Fruit fly (Drosophila melanogaster) whole organism, embryonic: ENCODE results near the gene CG15922.

ENCODE experiments used
- Asciz ChIP-seq: fragments of 200-800 bp; sonication (Bioruptor generic); optimal IDR thresholded peaks from 2 replicates; lab custom pipeline; 2017; ENCODE audit warnings: missing biosample characterization, mild to moderate bottlenecking, missing genetic modification characterization, missing genetic modification reagents
- B-H1 ChIP-seq: fragments of 200-800 bp; sonication (Bioruptor generic); IDR thresholded peaks from 3 replicates; pipeline ENCODE4 v1.3.6; 2022; ENCODE audit warnings: missing biosample characterization, missing genetic modification characterization
- CG10321 ChIP-seq: fragments of 200-800 bp; sonication (Bioruptor generic); IDR thresholded peaks from 2 replicates; pipeline ENCODE4 v1.3.6; 2022; ENCODE audit warnings: missing biosample characterization, missing genetic modification characterization
- CG10959 ChIP-seq: fragments of 200-800 bp; sonication (Bioruptor generic); IDR thresholded peaks from 2 replicates; pipeline ENCODE4 v1.3.6; 2022; ENCODE audit warnings: missing biosample characterization, missing genetic modification characterization
- CG11085 ChIP-seq: fragments of 200-800 bp; sonication (Bioruptor generic); IDR thresholded peaks from 2 replicates; pipeline ENCODE4 v1.3.6; 2022; ENCODE audit warnings: missing biosample characterization, missing genetic modification characterization
- CG11504 ChIP-seq: fragments of 200-800 bp; sonication (Bioruptor generic); optimal IDR thresholded peaks from 3 replicates; lab custom pipeline; 2019; ENCODE audit warnings: missing biosample characterization, mild to moderate bottlenecking, missing genetic modification characterization, moderate library complexity
- CG1233 ChIP-seq: fragments of 200-800 bp; sonication (Bioruptor generic); optimal IDR thresholded peaks from 4 replicates; lab custom pipeline; 2018; ENCODE audit warnings: missing biosample characterization, mild to moderate bottlenecking, missing genetic modification characterization
- CG12769 ChIP-seq: fragments of 200-800 bp; sonication (Bioruptor generic); optimal IDR thresholded peaks from 2 replicates; lab custom pipeline; 2019; ENCODE audit warnings: missing biosample characterization, mild to moderate bottlenecking, missing genetic modification characterization, moderate library complexity
- CG13424 ChIP-seq: fragments of 200-800 bp; sonication (Bioruptor generic); optimal IDR thresholded peaks from 2 replicates; lab custom pipeline; 2019; ENCODE audit warnings: missing biosample characterization, mild to moderate bottlenecking, missing genetic modification characterization, moderate library complexity
- CG17612 ChIP-seq: fragments of 200-800 bp; sonication (Bioruptor generic); IDR thresholded peaks from 2 replicates; pipeline ENCODE4 v1.3.6; 2022; ENCODE audit warnings: missing biosample characterization, missing genetic modification characterization
- CG43689 ChIP-seq: fragments of 200-800 bp; sonication (Bioruptor generic); IDR thresholded peaks from 2 replicates; pipeline ENCODE4 v1.3.6; 2022; ENCODE audit warnings: missing biosample characterization, missing genetic modification characterization
- CG5180 ChIP-seq: fragments of 200-800 bp; sonication (Bioruptor generic); optimal IDR thresholded peaks from 3 replicates; lab custom pipeline; 2017; ENCODE audit warnings: missing biosample characterization, missing genetic modification characterization, mild to moderate bottlenecking, moderate library complexity, missing genetic modification reagents
- CG5245 ChIP-seq: fragments of 200-800 bp; sonication (Bioruptor generic); optimal IDR thresholded peaks from 3 replicates; lab custom pipeline; 2016; ENCODE audit warnings: missing biosample characterization, missing genetic modification characterization
- CG6272 ChIP-seq: fragments of 200-800 bp; sonication (Bioruptor generic); IDR thresholded peaks from 2 replicates; pipeline ENCODE4 v1.3.6; 2022; ENCODE audit warnings: missing biosample characterization, missing genetic modification characterization
- CG8359 ChIP-seq: fragments of 200-800 bp; sonication (Bioruptor generic); optimal IDR thresholded peaks from 2 replicates; lab custom pipeline; 2017; ENCODE audit warnings: missing biosample characterization, mild to moderate bottlenecking, missing genetic modification characterization, borderline replicate concordance
- CG9876 ChIP-seq: fragments of 200-800 bp; sonication (Bioruptor generic); optimal IDR thresholded peaks from 2 replicates; lab custom pipeline; 2016; ENCODE audit warnings: missing biosample characterization, missing genetic modification characterization
- D19A ChIP-seq: fragments of 200-800 bp; optimal IDR thresholded peaks from 3 replicates; lab custom pipeline; 2019; ENCODE audit warnings: missing biosample characterization, mild to moderate bottlenecking, missing genetic modification characterization, moderate library complexity
- Dad ChIP-seq: fragments of 200-800 bp; sonication (Bioruptor generic); optimal IDR thresholded peaks from 3 replicates; lab custom pipeline; 2016; ENCODE audit warnings: missing biosample characterization, missing genetic modification characterization
- Dp ChIP-seq: fragments of 200-800 bp; sonication (Bioruptor generic); optimal IDR thresholded peaks from 2 replicates; lab custom pipeline; 2018; ENCODE audit warnings: missing biosample characterization, mild to moderate bottlenecking, missing genetic modification characterization, moderate library complexity
- ERR ChIP-seq: fragments of 200-800 bp; sonication (Bioruptor generic); optimal IDR thresholded peaks from 2 replicates; lab custom pipeline; 2016; ENCODE audit warnings: missing biosample characterization, missing genetic modification characterization
- Gsc ChIP-seq: fragments of 200-800 bp; sonication (Bioruptor generic); IDR thresholded peaks from 2 replicates; pipeline ENCODE4 v1.3.6; 2022; ENCODE audit warnings: missing biosample characterization, missing genetic modification characterization
- H2.0 ChIP-seq: fragments of 200-800 bp; sonication (Bioruptor generic); IDR thresholded peaks from 2 replicates; pipeline ENCODE4 v1.3.6; 2022; ENCODE audit warnings: missing biosample characterization, missing genetic modification characterization
- HLHmδ ChIP-seq: fragments of 200-800 bp; sonication (Bioruptor generic); optimal IDR thresholded peaks from 2 replicates; lab custom pipeline; 2018; ENCODE audit warnings: missing biosample characterization, mild to moderate bottlenecking, missing genetic modification characterization, moderate library complexity
- Jarid2 ChIP-seq: fragments of 200-800 bp; sonication (Bioruptor generic); optimal IDR thresholded peaks from 3 replicates; lab custom pipeline; 2017; ENCODE audit warnings: mild to moderate bottlenecking, missing biosample characterization, missing genetic modification reagents, missing genetic modification characterization
- MBD-R2 ChIP-seq: fragments of 200-800 bp; sonication (Bioruptor generic); IDR thresholded peaks from 2 replicates; pipeline ENCODE4 v1.3.6; 2022; ENCODE audit warnings: missing biosample characterization, missing genetic modification characterization
- MESR4 ChIP-seq: fragments of 200-800 bp; sonication (Bioruptor generic); optimal IDR thresholded peaks from 2 replicates; lab custom pipeline; 2018; ENCODE audit warnings: missing biosample characterization, mild to moderate bottlenecking, missing genetic modification characterization, moderate library complexity
- Max ChIP-seq: fragments of 200-800 bp; sonication (Bioruptor generic); optimal IDR thresholded peaks from 2 replicates; lab custom pipeline; 2016; ENCODE audit warnings: missing biosample characterization, mild to moderate bottlenecking, missing genetic modification characterization
- Mrtf ChIP-seq: fragments of 200-800 bp; sonication (Bioruptor generic); IDR thresholded peaks from 3 replicates; pipeline ENCODE4 v1.3.6; 2022; ENCODE audit warnings: missing biosample characterization, missing genetic modification characterization
- Myb ChIP-seq: fragments of 200-800 bp; sonication (Bioruptor generic); optimal IDR thresholded peaks from 2 replicates; lab custom pipeline; 2016; ENCODE audit warnings: missing biosample characterization, missing genetic modification characterization
- Sry-δ ChIP-seq: fragments of 200-800 bp; sonication (Bioruptor generic); optimal IDR thresholded peaks from 2 replicates; lab custom pipeline; 2016; ENCODE audit warnings: missing biosample characterization, missing genetic modification characterization
- Tbp ChIP-seq: fragments of >200 bp; optimal IDR thresholded peaks from 2 replicates; lab custom pipeline; 2018; ENCODE audit warnings: missing biosample characterization, missing genetic modification characterization
- Xbp1 ChIP-seq: fragments of 200-800 bp; sonication (Bioruptor generic); optimal IDR thresholded peaks from 3 replicates; lab custom pipeline; 2016; ENCODE audit warnings: missing biosample characterization, mild to moderate bottlenecking, missing genetic modification characterization
- bsh ChIP-seq, 2 experiments: fragments of 200-800 bp; sonication (Bioruptor generic); optimal IDR thresholded peaks; 2 replicates each; lab custom pipeline; 2017 to 2018; ENCODE audit warnings: mild to moderate bottlenecking in 2 of 2, missing biosample characterization in 2 of 2, missing genetic modification characterization in 2 of 2, moderate library complexity in 1 of 2
- esg ChIP-seq: fragments of 200-800 bp; sonication (Bioruptor generic); conservative IDR thresholded peaks from 2 replicates; pipeline ENCODE4 v1.3.6; 2022; ENCODE audit warnings: missing biosample characterization, missing genetic modification characterization
- exex ChIP-seq: fragments of 200-800 bp; sonication (Bioruptor generic); optimal IDR thresholded peaks from 4 replicates; lab custom pipeline; 2018; ENCODE audit warnings: missing biosample characterization, mild to moderate bottlenecking, missing genetic modification characterization, moderate library complexity
- fd96Cb ChIP-seq: fragments of 200-800 bp; sonication (Bioruptor generic); optimal IDR thresholded peaks from 2 replicates; lab custom pipeline; 2018; ENCODE audit warnings: missing biosample characterization, mild to moderate bottlenecking, missing genetic modification characterization, moderate library complexity
- fu2 ChIP-seq: fragments of 200-800 bp; sonication (Bioruptor generic); optimal IDR thresholded peaks from 2 replicates; lab custom pipeline; 2016; ENCODE audit warnings: missing biosample characterization, missing genetic modification characterization
- hbn ChIP-seq: fragments of 200-800 bp; sonication (Bioruptor generic); IDR thresholded peaks from 2 replicates; pipeline ENCODE4 v1.3.6; 2022; ENCODE audit warnings: missing biosample characterization, missing genetic modification characterization; ENCODE audit not compliant: partially characterized antibody
- jumu ChIP-seq: fragments of 200-800 bp; sonication (Bioruptor generic); optimal IDR thresholded peaks from 3 replicates; lab custom pipeline; 2016; ENCODE audit warnings: missing biosample characterization, missing genetic modification characterization
- kay ChIP-seq: fragments of 200-800 bp; sonication (Bioruptor generic); optimal IDR thresholded peaks from 2 replicates; lab custom pipeline; 2016; ENCODE audit warnings: missing biosample characterization, missing genetic modification characterization
- lilli ChIP-seq: fragments of 200-800 bp; sonication (Bioruptor generic); optimal IDR thresholded peaks from 3 replicates; lab custom pipeline; 2016; ENCODE audit warnings: missing biosample characterization, missing genetic modification characterization
- onecut ChIP-seq: fragments of 200-800 bp; sonication (Bioruptor generic); IDR thresholded peaks from 2 replicates; pipeline ENCODE4 v1.3.6; 2022; ENCODE audit warnings: missing biosample characterization, missing genetic modification characterization
- pan ChIP-seq, 4 experiments: fragments of >200 bp in 3 of 4; fragments of 200-800 bp in 1 of 4; sonication (Bioruptor generic) in 1 of 4; optimal IDR thresholded peaks in 3 of 4; IDR thresholded peaks in 1 of 4; 2 replicates each; pipeline versions ENCODE4 v1.3.6 to Lab custom; 2017 to 2022; ENCODE audit warnings: missing biosample characterization in 2 of 4, missing genetic modification characterization in 2 of 4, mixed read lengths in 1 of 4
- repo ChIP-seq: fragments of 200-800 bp; sonication (Bioruptor generic); optimal IDR thresholded peaks from 2 replicates; lab custom pipeline; 2016; ENCODE audit warnings: missing biosample characterization, missing genetic modification characterization
- slou ChIP-seq: fragments of 200-800 bp; sonication (Bioruptor generic); optimal IDR thresholded peaks from 3 replicates; lab custom pipeline; 2016; ENCODE audit warnings: missing biosample characterization, missing genetic modification characterization
- sug ChIP-seq: fragments of 200-800 bp; optimal IDR thresholded peaks from 2 replicates; lab custom pipeline; 2019; ENCODE audit warnings: missing biosample characterization, mild to moderate bottlenecking, missing genetic modification characterization, moderate library complexity
- toy ChIP-seq: fragments of 200-800 bp; sonication (Bioruptor generic); IDR thresholded peaks from 2 replicates; pipeline ENCODE4 v1.3.6; 2022; ENCODE audit warnings: missing biosample characterization, missing genetic modification characterization
- usp ChIP-seq: fragments of >200 bp; optimal IDR thresholded peaks from 2 replicates; lab custom pipeline; 2017; ENCODE audit warnings: missing biosample characterization, missing genetic modification characterization
- yki ChIP-seq: fragments of >200 bp; optimal IDR thresholded peaks from 3 replicates; lab custom pipeline; 2018

The CG15922 gene

DNA sequence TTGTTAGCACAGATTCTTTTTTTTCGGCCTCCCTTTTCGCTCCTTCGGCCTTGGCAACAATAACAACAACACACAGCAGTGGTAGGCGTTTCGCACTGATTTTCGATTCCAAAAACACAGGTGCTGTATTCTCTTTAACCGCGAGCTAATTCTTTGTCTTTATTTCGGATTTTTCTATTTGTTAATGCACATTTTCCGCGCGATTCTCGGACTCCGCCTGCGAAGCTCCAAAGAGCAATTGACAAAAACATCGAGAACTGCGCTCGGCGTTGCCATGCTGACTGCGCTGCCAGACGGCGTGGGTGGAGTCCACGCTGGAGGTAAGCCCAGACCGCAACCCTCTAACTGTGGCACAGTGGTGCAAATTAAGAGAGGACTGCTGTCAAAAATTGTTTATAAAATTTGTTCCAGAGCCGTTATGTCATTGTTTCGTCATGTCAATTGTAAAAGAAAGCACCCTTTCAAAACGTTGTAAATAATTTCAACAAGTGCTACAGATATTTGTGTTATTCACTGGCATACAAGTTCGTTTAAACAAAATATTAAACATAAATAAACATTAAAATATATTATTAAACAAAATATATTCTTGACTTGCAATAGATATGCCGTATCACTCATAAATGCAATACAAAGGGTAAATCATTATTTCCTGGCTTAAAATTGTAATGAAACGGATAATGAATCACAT lies 2.5 kb downstream of the CG15922 start, which contains the start of the genes DPCoAC and CG5180 (continued):
- TF ChIP-seq D19A = peak; percentile 43
- peak; percentile 62 for TF ChIP-seq fu2 (GFP tag; lab: Kevin White, UChicago)
- TF ChIP-seq Xbp1 = peak; percentile 81
- peak; percentile 51 for TF ChIP-seq CG5180 (GFP tag; lab: Kevin White, UChicago)
- peak; percentile 49; the same call in 1 of the 2 replicates for TF ChIP-seq CG10321 (GFP tag; lab: Robert Waterston, UW)
- TF ChIP-seq CG1233 (GFP tag; lab: Kevin White, UChicago) = peak; percentile 50
- TF ChIP-seq CG10959 (GFP tag; lab: Robert Waterston, UW) = peak; percentile 57
- no peak for TF ChIP-seq Gsc (GFP tag; lab: Robert Waterston, UW)
- TF ChIP-seq lilli (GFP tag; lab: Kevin White, UChicago) = peak; percentile 77
- peak; percentile 71; the same call in 2 of the 3 replicates for TF ChIP-seq Mrtf (GFP tag; lab: Robert Waterston, UW)
- TF ChIP-seq repo = peak; percentile 44
- peak; percentile 71 for TF ChIP-seq esg (GFP tag; lab: Robert Waterston, UW)
- TF ChIP-seq usp (GFP tag; lab: Kevin White, UChicago) = no peak
- TF ChIP-seq sug = peak; percentile 68
- peak; percentile 32 for TF ChIP-seq fd96Cb
- TF ChIP-seq CG13424 = peak; percentile 61
- peak; percentile 77 for TF ChIP-seq jumu (GFP tag; lab: Kevin White, UChicago)
- 0 out of 2 replicates have a peak, but pooled peaks have one; percentile 33 for TF ChIP-seq CG43689 (GFP tag; lab: Robert Waterston, UW)
- peak; percentile 53 for TF ChIP-seq Jarid2 (GFP tag; lab: Kevin White, UChicago)
- TF ChIP-seq exex = no peak
- peak; percentile 58 for TF ChIP-seq CG17612 (GFP tag; lab: Robert Waterston, UW)
- TF ChIP-seq Tbp (GFP tag; lab: Kevin White, UChicago) = no peak
- peak; percentile 52 for TF ChIP-seq ERR (GFP tag; lab: Kevin White, UChicago)
- TF ChIP-seq CG9876 (GFP tag; lab: Kevin White, UChicago) = peak; percentile 85
- peak; percentile 10; the same call in 1 of the 3 replicates for TF ChIP-seq B-H1
- TF ChIP-seq pan (optimal IDR thresholded peaks at IDR 0.05; lab: Kevin White, UChicago) = no peak
- TF ChIP-seq pan (GFP tag; optimal IDR thresholded peaks at IDR 0.05 in 1 of 2, IDR thresholded peaks at IDR 0.05 in 1 of 2) = peak in 1 of 2 experiments; percentile 76
- TF ChIP-seq kay (GFP tag; lab: Kevin White, UChicago) = peak; percentile 5
- no peak for TF ChIP-seq Dp (GFP tag; lab: Kevin White, UChicago)
- no peak for TF ChIP-seq CG8359 (GFP tag; lab: Kevin White, UChicago)
- peak; percentile 80 for TF ChIP-seq CG6272 (GFP tag; lab: Robert Waterston, UW)
- TF ChIP-seq slou = peak; percentile 52
- TF ChIP-seq bsh (GFP tag; optimal IDR thresholded peaks at IDR 0.05; lab: Kevin White, UChicago) = peak in 1 of 2 experiments; percentile 35
- peak; percentile 75 for TF ChIP-seq CG12769 (tag; lab: Kevin White, UChicago)
- TF ChIP-seq Dad (GFP tag; lab: Kevin White, UChicago) = peak; percentile 58
- TF ChIP-seq H2.0 (GFP tag; lab: Robert Waterston, UW) = peak; percentile 50; the same call in 1 of the 2 replicates
- peak; percentile 74 for TF ChIP-seq MESR4 (GFP tag; lab: Kevin White, UChicago)
- TF ChIP-seq Max (GFP tag; lab: Kevin White, UChicago) = peak; percentile 53
- TF ChIP-seq Myb (GFP tag; lab: Kevin White, UChicago) = peak; percentile 73
- peak; percentile 66 for TF ChIP-seq CG11504 (tag; lab: Kevin White, UChicago)
- TF ChIP-seq yki (lab: Kevin White, UChicago) = no peak
- peak; percentile 72 for TF ChIP-seq CG11085 (GFP tag; lab: Robert Waterston, UW)
- TF ChIP-seq HLHmδ (GFP tag; lab: Kevin White, UChicago) = peak; percentile 8
- TF ChIP-seq MBD-R2 (GFP tag; lab: Robert Waterston, UW) = peak; percentile 54
- peak; percentile 41 for TF ChIP-seq CG5245 (GFP tag; lab: Kevin White, UChicago)
- TF ChIP-seq toy (GFP tag; lab: Robert Waterston, UW) = no peak
- peak; percentile 71 for TF ChIP-seq Sry-δ (GFP tag; lab: Kevin White, UChicago)
- peak; percentile 49 for TF ChIP-seq hbn (GFP tag; lab: Robert Waterston, UW)
- TF ChIP-seq Asciz = no peak
- peak; percentile 30 for TF ChIP-seq onecut (GFP tag; lab: Robert Waterston, UW)
